Fruit fly (Drosophila melanogaster) whole organism, pupa: ENCODE results near the gene CG13678.
"Not testable (repeated sequence)": the region's sequence is repeated elsewhere in the genome, so short reads cannot be mapped to it uniquely, and the experiment has no call there.

Experiments
- CG10348 ChIP-seq: fragments of 200-800 bp; sonication (Bioruptor generic); IDR thresholded peaks from 2 replicates; pipeline ENCODE4 v1.3.6; 2022; ENCODE audit warnings: missing biosample characterization, missing genetic modification characterization
- CG12605 ChIP-seq: fragments of 200-800 bp; sonication (Bioruptor generic); IDR thresholded peaks from 2 replicates; pipeline ENCODE4 v1.3.6; 2022; ENCODE audit warnings: missing biosample characterization, missing genetic modification characterization
- CG13204 ChIP-seq: fragments of 200-800 bp; sonication (Bioruptor generic); optimal IDR thresholded peaks from 2 replicates; lab custom pipeline; 2018; ENCODE audit warnings: missing biosample characterization, mild to moderate bottlenecking, missing genetic modification characterization, moderate library complexity
- CG14655 ChIP-seq: fragments of 200-800 bp; sonication (Bioruptor generic); optimal IDR thresholded peaks from 3 replicates; lab custom pipeline; 2017; ENCODE audit warnings: mild to moderate bottlenecking, missing biosample characterization, missing genetic modification reagents, missing genetic modification characterization
- CG15710 ChIP-seq: fragments of 200-800 bp; sonication (Bioruptor generic); optimal IDR thresholded peaks from 2 replicates; lab custom pipeline; 2018; ENCODE audit warnings: missing biosample characterization, mild to moderate bottlenecking, missing genetic modification characterization, moderate library complexity
- CG17806 ChIP-seq: fragments of 200-800 bp; sonication (Bioruptor generic); optimal IDR thresholded peaks from 2 replicates; lab custom pipeline; 2018; ENCODE audit warnings: missing biosample characterization, mild to moderate bottlenecking, missing genetic modification characterization, moderate library complexity
- CG32121 ChIP-seq: fragments of 200-800 bp; sonication (Bioruptor generic); IDR thresholded peaks from 2 replicates; pipeline ENCODE4 v1.3.6; 2022; ENCODE audit warnings: missing biosample characterization, missing genetic modification characterization
- CG34367 ChIP-seq: fragments of 200-800 bp; sonication (Bioruptor generic); optimal IDR thresholded peaks from 2 replicates; lab custom pipeline; 2018; ENCODE audit warnings: missing biosample characterization, mild to moderate bottlenecking, missing genetic modification characterization
- CG4496 ChIP-seq: fragments of 200-800 bp; sonication (Bioruptor generic); IDR thresholded peaks from 3 replicates; pipeline ENCODE4 v1.3.6; 2022; ENCODE audit warnings: missing biosample characterization, missing genetic modification characterization
- CG8159 ChIP-seq: fragments of 200-800 bp; sonication (Bioruptor generic); optimal IDR thresholded peaks from 3 replicates; lab custom pipeline; 2018; ENCODE audit warnings: missing biosample characterization, mild to moderate bottlenecking, missing genetic modification characterization, moderate library complexity
- CG8301 ChIP-seq: fragments of 200-800 bp; sonication (Bioruptor generic); optimal IDR thresholded peaks from 2 replicates; lab custom pipeline; 2018; ENCODE audit warnings: missing biosample characterization, mild to moderate bottlenecking, missing genetic modification characterization
- CG9948 ChIP-seq: fragments of 200-800 bp; sonication (Bioruptor generic); optimal IDR thresholded peaks from 2 replicates; lab custom pipeline; 2018; ENCODE audit warnings: missing biosample characterization, mild to moderate bottlenecking, missing genetic modification characterization, moderate library complexity
- D1 ChIP-seq: fragments of 200-800 bp; sonication (Bioruptor generic); optimal IDR thresholded peaks from 2 replicates; lab custom pipeline; 2018; ENCODE audit warnings: missing biosample characterization, mild to moderate bottlenecking, missing genetic modification characterization, moderate library complexity
- EcR ChIP-seq: fragments of 200-800 bp; sonication (Bioruptor generic); optimal IDR thresholded peaks from 3 replicates; lab custom pipeline; 2019; ENCODE audit warnings: missing biosample characterization, missing genetic modification characterization, mild to moderate bottlenecking, moderate library complexity, missing genetic modification reagents
- Ets98B ChIP-seq: fragments of 200-800 bp; sonication (Bioruptor generic); IDR thresholded peaks from 2 replicates; pipeline ENCODE4 v1.3.6; 2022; ENCODE audit warnings: missing biosample characterization, missing genetic modification characterization
- Pif1A ChIP-seq: fragments of 200-800 bp; sonication (Bioruptor generic); optimal IDR thresholded peaks from 3 replicates; lab custom pipeline; 2016; ENCODE audit warnings: missing biosample characterization, missing genetic modification characterization
- Pif1B ChIP-seq: fragments of 200-800 bp; sonication (Bioruptor generic); optimal IDR thresholded peaks from 3 replicates; lab custom pipeline; 2016; ENCODE audit warnings: missing biosample characterization, missing genetic modification characterization
- Snoo ChIP-seq: fragments of 200-800 bp; sonication (Bioruptor generic); optimal IDR thresholded peaks from 3 replicates; lab custom pipeline; 2017; ENCODE audit warnings: missing biosample characterization, mild to moderate bottlenecking, missing genetic modification characterization, inconsistent platforms
- fd96Ca ChIP-seq: fragments of 200-800 bp; sonication (Bioruptor generic); IDR thresholded peaks from 3 replicates; pipeline ENCODE4 v1.3.6; 2022; ENCODE audit warnings: missing biosample characterization, missing genetic modification characterization
- gl ChIP-seq: fragments of 200-800 bp; sonication (Bioruptor generic); optimal IDR thresholded peaks from 2 replicates; lab custom pipeline; 2018; ENCODE audit warnings: missing biosample characterization, mild to moderate bottlenecking, missing genetic modification characterization
- rn ChIP-seq: fragments of 200-800 bp; sonication (Bioruptor generic); IDR thresholded peaks from 2 replicates; pipeline ENCODE4 v1.3.6; 2022; ENCODE audit warnings: missing biosample characterization, missing genetic modification characterization

CG13678 gene

DNA sequence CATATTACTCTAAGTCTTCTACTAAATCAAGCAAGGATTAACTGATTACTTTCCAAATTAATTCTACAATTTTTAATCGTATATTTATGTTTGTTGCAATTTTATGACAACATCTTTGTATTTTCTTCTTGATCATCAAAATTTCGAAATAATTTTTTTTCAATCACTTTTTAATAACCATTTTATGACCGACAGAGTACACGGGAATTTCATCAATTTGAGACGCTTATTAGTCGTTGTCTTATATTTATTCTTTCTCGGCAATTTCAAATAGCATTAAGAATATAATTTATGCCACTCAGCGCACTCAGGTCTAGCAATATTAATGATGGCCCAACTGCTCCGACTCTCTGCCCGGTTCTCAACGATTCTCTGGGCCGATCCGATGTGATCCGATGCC, 7.0 kb upstream of the CG13678 start, which contains the start of gene CG8012:
Gene CG8012 (plus strand): TSS at position 301 of the 400 bp plus-strand sequence.
- TF ChIP-seq CG8159 (tag; lab: Kevin White, UChicago) (no peak), CG9948 (tag; lab: Kevin White, UChicago) (no peak), CG13204 (GFP tag; lab: Kevin White, UChicago) (no peak), CG12605 (GFP tag; lab: Robert Waterston, UW) (no peak), Pif1A (GFP tag; lab: Kevin White, UChicago) (no peak), gl (no peak), CG8301 (no peak), CG17806 (no peak), D1 (tag; lab: Kevin White, UChicago) (no peak), CG4496 (GFP tag; lab: Robert Waterston, UW) (no peak), CG15710 (tag; lab: Kevin White, UChicago) (no peak), rn (GFP tag; lab: Robert Waterston, UW) (no peak), Snoo (tag; lab: Kevin White, UChicago) (no peak), Pif1B (GFP tag; lab: Kevin White, UChicago) (no peak), Ets98B (GFP tag; lab: Robert Waterston, UW) (no peak), CG14655 (no peak), EcR (no peak)
- TF ChIP-seq, all 21 proteins: peak for 0

- TF ChIP-seq CG10348 (GFP tag; lab: Robert Waterston, UW) (no peak), CG14655 (no peak), CG32121 (no peak), CG4496 (GFP tag; lab: Robert Waterston, UW) (no peak), CG34367 (no peak), fd96Ca (GFP tag; lab: Robert Waterston, UW) (no peak), EcR (no peak)
- TF ChIP-seq, all 21 proteins: peak for 0
Observed at dm6 chr3L:8218883-8219282, 3.1 kb upstream of the CG13678 start, which contains the start of gene CG13674. Gene CG13674, minus strand, starts transcription at chr3L:8218983.

DNA sequence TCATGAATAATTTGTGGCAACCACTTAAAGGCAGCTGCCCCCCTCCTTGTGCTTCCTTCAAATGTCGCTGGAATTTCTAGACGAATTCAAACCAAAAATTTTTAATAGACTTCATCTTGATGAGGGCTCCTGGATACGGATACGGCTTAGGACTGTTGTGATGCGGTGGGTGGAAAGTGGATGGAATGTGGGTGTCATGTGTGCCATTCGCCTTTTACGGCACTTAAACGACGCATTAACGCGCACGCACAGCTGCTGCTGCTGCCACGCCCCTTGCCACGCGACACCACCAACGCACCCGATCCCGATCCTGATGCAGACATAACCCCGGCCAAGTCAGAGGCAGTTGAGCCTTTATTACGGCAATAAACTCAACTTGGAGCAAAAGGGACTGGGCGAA, 2.3 kb upstream of the CG13678 start:
- TF ChIP-seq Pif1B (GFP tag; lab: Kevin White, UChicago): no peak
- no peak for TF ChIP-seq gl
- no peak for TF ChIP-seq CG15710 (tag; lab: Kevin White, UChicago)
- no peak for TF ChIP-seq rn (GFP tag; lab: Robert Waterston, UW)
- TF ChIP-seq CG12605 (GFP tag; lab: Robert Waterston, UW): no peak

DNA sequence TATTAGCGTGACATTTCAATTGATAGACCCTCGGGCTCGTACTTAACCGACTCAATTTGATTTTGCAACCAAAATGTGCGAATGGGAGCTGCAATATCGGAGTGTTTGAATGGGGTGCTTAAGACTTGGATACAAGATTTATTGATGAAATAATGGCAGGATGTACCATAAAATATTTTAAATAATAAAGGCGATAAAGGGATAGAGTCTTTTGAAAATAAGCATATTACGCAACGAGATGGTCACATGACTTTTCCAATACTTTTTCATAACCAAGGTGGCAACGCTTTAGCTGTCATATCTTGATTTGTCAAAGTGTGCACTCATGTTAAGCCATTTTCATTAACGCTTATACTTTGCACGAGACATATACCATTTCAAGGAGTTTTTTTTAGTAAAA, 7.0 kb downstream of the CG13678 start, which contains the start of gene eIF4E3:
Gene eIF4E3 (plus strand): TSS at position 301 of the 400 bp plus-strand sequence.
- TF ChIP-seq Ets98B (GFP tag; lab: Robert Waterston, UW): no peak
- no peak for TF ChIP-seq CG14655
- TF ChIP-seq CG4496 (GFP tag; lab: Robert Waterston, UW): no peak
- no peak for TF ChIP-seq CG34367
- TF ChIP-seq, all 21 proteins: peak for 0

DNA sequence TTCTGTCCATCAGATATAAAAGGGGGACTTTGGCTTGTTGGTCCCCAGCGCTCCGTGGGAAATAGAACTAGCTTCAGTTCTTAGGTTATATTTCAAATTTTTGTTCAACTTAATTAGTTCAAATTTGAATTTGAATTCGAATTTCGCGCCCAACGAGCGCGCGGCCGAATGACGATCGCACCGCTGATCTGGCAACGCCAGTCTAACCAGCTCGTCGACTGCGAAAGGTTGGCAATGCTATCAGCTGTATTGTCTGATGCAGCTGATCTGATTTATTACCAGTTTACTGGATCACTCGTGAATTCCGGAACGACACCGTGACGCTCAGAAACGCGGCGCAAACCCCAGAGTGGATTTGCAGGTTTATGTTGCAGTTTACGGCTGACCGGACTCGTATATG, 16.4 kb downstream of the CG13678 start, which contains the start of gene Dscam4:
Gene Dscam4 (plus strand): TSS at position 301 of the 400 bp plus-strand sequence.
- not testable (repeated sequence) for TF ChIP-seq CG32121; CG10348 (GFP tag; lab: Robert Waterston, UW); EcR

DNA sequence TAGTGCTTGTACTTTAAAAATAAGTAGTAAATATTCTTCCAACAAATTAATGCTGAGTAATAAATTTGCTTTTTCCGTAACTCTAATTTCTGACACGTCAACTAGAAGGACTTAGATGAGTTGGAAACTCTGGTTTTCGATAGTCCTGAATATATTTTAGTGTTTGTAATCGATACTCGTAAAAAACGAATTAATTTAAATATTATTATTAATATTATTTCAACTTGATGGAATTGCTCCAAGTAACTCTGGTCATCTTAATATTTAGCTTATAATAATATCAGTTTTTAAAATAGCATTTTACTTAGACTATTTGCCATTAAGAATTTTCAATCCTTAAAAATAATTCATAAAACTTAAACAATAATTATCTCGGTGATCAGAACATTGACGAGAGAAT, 18.6 kb downstream of the CG13678 start, which contains the start of gene CG7213:
Gene CG7213 (minus strand): TSS at position 101 of the 400 bp plus-strand sequence.
- no peak for TF ChIP-seq CG14655
- no peak for TF ChIP-seq Snoo (tag; lab: Kevin White, UChicago)
- TF ChIP-seq CG10348 (GFP tag; lab: Robert Waterston, UW): no peak

DNA sequence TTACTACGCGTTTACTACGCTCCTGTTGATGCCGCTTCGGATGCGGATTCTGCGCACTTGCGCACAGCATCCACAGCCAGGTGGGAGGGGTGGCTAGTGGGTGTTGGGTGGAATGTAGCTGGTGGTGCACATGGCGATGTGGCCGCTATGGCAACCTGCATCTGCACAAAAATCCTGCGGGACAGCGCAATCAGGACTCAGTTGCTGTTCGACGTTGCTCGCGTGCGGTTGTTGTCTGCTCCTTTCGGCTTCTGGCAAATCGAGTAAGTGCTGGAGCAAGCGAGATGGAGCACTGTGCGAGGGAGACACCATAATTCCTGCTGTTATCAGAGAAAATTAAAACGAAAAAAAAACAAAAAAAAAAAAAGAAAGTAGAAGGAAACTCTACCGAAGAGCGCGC, 19.0 kb downstream of the CG13678 start:
- TF ChIP-seq Ets98B (GFP tag; lab: Robert Waterston, UW): 0 out of 2 replicates have a peak, but pooled peaks have one; percentile 18
- 0 out of 2 replicates have a peak, but pooled peaks have one; percentile 45 for TF ChIP-seq CG12605 (GFP tag; lab: Robert Waterston, UW)
- TF ChIP-seq CG8301: no peak
- no peak for TF ChIP-seq CG8159 (tag; lab: Kevin White, UChicago)
- TF ChIP-seq CG15710 (tag; lab: Kevin White, UChicago): no peak
- no peak for TF ChIP-seq CG14655
- no peak for TF ChIP-seq gl
- no peak for TF ChIP-seq CG13204 (GFP tag; lab: Kevin White, UChicago)
- TF ChIP-seq EcR: no peak
- 0 out of 2 replicates have a peak, but pooled peaks have one; percentile 39 for TF ChIP-seq CG32121
